Worm (Caenorhabditis elegans): Measurements from ENCODE around the gene R04F11.5.

Gene R04F11.5

DNA sequence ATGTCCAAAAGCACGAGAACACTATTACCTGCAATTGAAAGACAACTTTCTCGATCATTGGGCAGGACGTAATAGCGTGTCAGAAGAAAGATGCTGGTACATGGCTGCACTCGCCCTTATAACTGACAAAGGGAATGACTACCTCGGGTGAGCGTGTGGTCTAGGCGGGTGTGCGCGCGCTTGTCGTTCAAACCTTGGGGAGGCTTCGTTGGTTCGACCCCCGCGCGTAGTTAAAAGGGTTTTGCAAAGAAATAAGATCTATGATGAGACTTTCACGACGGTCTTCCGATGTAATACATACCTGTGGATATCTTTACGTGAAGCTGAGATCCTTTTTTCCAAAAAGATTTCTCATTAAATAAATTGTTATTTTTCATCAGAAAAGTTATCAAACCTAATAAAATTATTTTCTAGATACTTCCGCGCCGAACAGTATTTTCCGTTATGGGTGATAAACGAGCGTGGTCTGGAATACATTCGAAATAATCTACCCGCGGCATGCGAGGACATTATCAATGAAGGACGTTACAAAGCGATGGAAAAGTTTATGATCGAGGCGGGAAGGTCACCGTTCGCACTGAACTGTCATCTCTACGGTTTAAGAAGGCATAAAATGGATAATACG, 14.3 kb downstream of the R04F11.5 start:
- TF ChIP-seq tbx-37 (GFP tag; conservative IDR thresholded peaks at IDR 0.05) = peak; percentile 100
- TF ChIP-seq ceh-13 (GFP tag; optimal IDR thresholded peaks at IDR 0.05) = peak; percentile 100
- TF ChIP-seq ama-1 (optimal IDR thresholded peaks at IDR 0.05) = peak; percentile 87
- peak; percentile 100 for TF ChIP-seq hmg-4 (GFP tag; optimal IDR thresholded peaks at IDR 0.05)
- TF ChIP-seq B0310.2 (tag; optimal IDR thresholded peaks at IDR 0.05) = peak; percentile 100
- TF ChIP-seq sea-1 (GFP tag; conservative IDR thresholded peaks at IDR 0.05) = peak; percentile 100
- peak; percentile 100 for TF ChIP-seq aly-1 (tag; optimal IDR thresholded peaks at IDR 0.05)
- peak; percentile 100 for TF ChIP-seq flt-1 (GFP tag; IDR thresholded peaks at IDR 0.05)
- TF ChIP-seq tbx-11 (GFP tag; IDR thresholded peaks at IDR 0.05) = peak; percentile 100
- TF ChIP-seq hnd-1 (tag; optimal IDR thresholded peaks at IDR 0.05) = peak; percentile 98
- peak; percentile 99 for TF ChIP-seq ets-7 (tag; optimal IDR thresholded peaks at IDR 0.05)
- TF ChIP-seq hmbx-1 (tag; optimal IDR thresholded peaks at IDR 0.05) = peak; percentile 96
- TF ChIP-seq ceh-36 (tag; optimal IDR thresholded peaks at IDR 0.05) = peak; percentile 98
- TF ChIP-seq pes-1 (GFP tag; IDR thresholded peaks at IDR 0.05) = peak; percentile 99
- TF ChIP-seq tra-4 (tag; optimal IDR thresholded peaks at IDR 0.05) = peak; percentile 99
- peak; percentile 100 for TF ChIP-seq scrt-1 (GFP tag; IDR thresholded peaks at IDR 0.05)
- peak; percentile 100 for TF ChIP-seq F13C5.2 (tag; optimal IDR thresholded peaks at IDR 0.05)

DNA sequence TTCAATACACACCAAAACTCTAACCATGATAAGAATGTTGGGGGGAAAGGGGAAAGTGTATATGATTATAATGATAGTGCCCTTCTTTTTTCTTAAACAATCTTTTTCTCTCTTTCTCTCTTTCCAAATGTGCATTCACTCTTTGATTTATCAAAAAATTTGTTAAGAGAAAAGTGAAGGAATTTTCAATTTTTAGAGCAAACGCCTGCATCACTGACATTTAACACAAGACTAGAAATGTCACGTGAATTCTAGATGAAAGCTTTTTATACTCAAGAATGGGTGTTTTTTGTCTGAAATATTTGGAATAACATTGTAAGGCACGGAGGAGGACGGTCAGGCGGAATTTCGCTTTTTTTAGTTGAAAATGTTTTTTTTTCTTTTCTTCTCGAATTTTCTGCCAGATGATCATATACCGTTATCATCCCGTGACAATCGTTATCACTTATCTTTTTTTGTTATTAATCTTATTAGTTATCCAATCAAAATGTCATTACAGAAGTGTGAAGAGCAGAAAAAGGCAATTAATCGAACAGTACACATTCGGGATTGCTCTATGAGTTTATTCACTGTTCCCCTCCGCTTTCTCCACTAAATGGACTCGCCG, 15.7 kb downstream of the R04F11.5 start, which contains the start of the genes frm-7 and F55C5.17:
Gene frm-7, plus strand, starts transcription at position 500 of the 607 bp plus-strand sequence.
Gene F55C5.17, plus strand, starts transcription at position 557 of the 607 bp plus-strand sequence.
- TF ChIP-seq flt-1 (GFP tag; IDR thresholded peaks at IDR 0.05) = no peak

DNA sequence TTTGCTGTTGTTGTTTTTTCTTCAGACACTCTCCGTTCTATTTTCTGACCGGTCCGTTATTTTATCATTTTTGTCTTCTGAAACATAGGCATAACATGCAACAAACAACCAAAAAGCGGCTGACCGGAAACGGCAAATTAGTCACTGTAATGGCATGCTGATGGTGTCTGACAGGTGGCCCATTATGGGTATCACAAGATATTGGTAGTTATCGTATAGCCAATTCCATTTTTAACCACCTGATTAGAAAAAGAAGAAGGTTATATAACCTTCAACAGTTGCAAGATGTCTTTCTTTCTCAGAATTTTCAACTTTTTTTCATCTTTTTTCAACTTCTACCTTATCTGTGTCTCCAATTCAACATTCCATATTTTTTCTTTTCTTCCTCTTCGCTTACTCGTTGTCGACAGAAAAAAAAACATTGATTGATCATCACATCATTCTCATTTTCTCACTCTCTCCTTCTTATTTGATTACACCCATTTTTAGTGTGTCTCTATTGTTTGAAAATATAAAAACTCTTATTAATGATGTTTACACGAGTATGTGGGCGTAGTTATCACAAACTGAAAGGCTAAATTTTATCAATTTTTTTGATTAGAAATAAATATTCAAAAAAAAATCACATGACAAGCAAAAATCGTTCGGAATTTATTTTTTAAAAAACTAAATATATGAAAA, 16.9 kb downstream of the R04F11.5 start:
- TF ChIP-seq tbx-11 (GFP tag; IDR thresholded peaks at IDR 0.05) (no peak), tra-4 (tag; optimal IDR thresholded peaks at IDR 0.05) (no peak), hnd-1 (tag; optimal IDR thresholded peaks at IDR 0.05) (no peak), aly-1 (tag; optimal IDR thresholded peaks at IDR 0.05) (no peak), sea-1 (GFP tag; conservative IDR thresholded peaks at IDR 0.05) (no peak), hmbx-1 (tag; optimal IDR thresholded peaks at IDR 0.05) (no peak), F13C5.2 (tag; optimal IDR thresholded peaks at IDR 0.05) (no peak), ets-7 (tag; optimal IDR thresholded peaks at IDR 0.05) (no peak), flt-1 (GFP tag; IDR thresholded peaks at IDR 0.05) (no peak), hmg-4 (GFP tag; optimal IDR thresholded peaks at IDR 0.05) (no peak), B0310.2 (tag; optimal IDR thresholded peaks at IDR 0.05) (no peak), tbx-37 (GFP tag; conservative IDR thresholded peaks at IDR 0.05) (no peak)

DNA sequence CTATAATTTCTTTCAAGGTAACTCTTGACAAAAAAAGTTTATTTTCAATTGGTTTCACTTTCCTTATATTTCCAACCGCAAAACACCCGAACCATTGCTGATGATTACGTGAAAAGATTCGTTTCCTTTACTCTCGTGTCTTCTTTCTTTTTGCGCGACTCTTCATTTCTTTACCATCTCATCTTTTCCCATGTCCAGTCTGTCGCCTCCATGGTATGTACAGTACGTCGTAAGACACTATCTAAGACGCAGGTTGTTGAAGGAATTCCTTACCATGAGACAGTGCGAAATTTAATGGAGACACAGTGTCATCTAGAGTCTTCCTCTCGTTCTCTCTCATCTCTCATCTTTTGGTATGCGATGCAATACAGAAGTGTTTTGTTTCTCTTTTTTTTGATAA, 17.7 kb downstream of the R04F11.5 start:
- TF ChIP-seq aly-1 (tag; optimal IDR thresholded peaks at IDR 0.05) (no peak), ets-7 (tag; optimal IDR thresholded peaks at IDR 0.05) (no peak), tbx-11 (GFP tag; IDR thresholded peaks at IDR 0.05) (no peak)

DNA sequence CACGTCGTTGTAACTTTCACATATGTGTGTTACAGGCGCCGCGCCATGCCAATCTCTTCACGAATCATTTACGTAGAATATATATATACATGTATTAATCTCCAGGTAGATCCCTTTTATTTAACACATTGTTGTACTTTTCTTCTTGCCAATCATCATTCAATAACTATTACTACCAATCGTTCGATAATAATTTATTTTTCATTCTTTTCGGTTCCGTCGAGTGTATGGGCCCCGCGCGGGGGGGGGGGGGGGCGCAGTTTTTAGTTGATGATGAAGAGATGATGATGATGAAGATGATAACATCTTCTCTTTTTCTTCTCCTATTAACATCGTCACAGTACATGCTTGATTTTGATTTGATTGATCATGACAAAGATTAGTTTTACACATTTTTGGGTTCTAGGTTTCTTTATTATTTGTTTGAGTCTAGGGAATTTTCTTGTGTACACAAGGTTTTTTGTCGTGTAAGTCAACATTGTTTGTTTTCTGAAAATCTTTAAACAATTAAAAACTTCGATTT, 18.5 kb downstream of the R04F11.5 start:
- TF ChIP-seq hmbx-1 (tag; optimal IDR thresholded peaks at IDR 0.05) = no peak
- no peak for TF ChIP-seq tra-4 (tag; optimal IDR thresholded peaks at IDR 0.05)
- no peak for TF ChIP-seq aly-1 (tag; optimal IDR thresholded peaks at IDR 0.05)
- TF ChIP-seq F13C5.2 (tag; optimal IDR thresholded peaks at IDR 0.05) = no peak
- TF ChIP-seq flt-1 (GFP tag; IDR thresholded peaks at IDR 0.05) = no peak
- no peak for TF ChIP-seq tbx-37 (GFP tag; conservative IDR thresholded peaks at IDR 0.05)
- TF ChIP-seq hmg-4 (GFP tag; optimal IDR thresholded peaks at IDR 0.05) = no peak
- no peak for TF ChIP-seq hnd-1 (tag; optimal IDR thresholded peaks at IDR 0.05)
- no peak for TF ChIP-seq pes-1 (GFP tag; IDR thresholded peaks at IDR 0.05)
- TF ChIP-seq ets-7 (tag; optimal IDR thresholded peaks at IDR 0.05) = no peak
- no peak for TF ChIP-seq tbx-11 (GFP tag; IDR thresholded peaks at IDR 0.05)

DNA sequence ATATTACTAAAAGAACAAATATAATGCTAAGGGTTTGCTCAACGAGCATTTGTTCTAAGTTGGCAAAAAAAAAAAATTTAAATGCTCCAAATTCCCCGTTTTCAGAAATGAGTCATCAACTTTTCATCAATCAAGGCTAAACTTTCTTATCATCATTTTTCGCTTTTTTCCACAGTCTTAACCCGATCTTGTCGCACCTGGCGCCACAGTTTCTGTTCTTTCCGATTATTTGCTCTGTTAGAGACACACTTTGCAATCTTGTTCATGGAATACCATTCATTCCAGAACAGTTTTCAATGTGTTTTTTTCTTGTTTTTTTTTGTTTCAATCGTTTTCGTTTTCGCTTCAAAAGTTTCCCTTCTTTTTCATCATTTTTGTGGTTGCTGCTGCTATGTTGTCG, 19.6 kb downstream of the R04F11.5 start:
- TF ChIP-seq F13C5.2 (tag; optimal IDR thresholded peaks at IDR 0.05) (no peak), aly-1 (tag; optimal IDR thresholded peaks at IDR 0.05) (no peak), hmg-4 (GFP tag; optimal IDR thresholded peaks at IDR 0.05) (no peak), tbx-11 (GFP tag; IDR thresholded peaks at IDR 0.05) (no peak), flt-1 (GFP tag; IDR thresholded peaks at IDR 0.05) (no peak), hmbx-1 (tag; optimal IDR thresholded peaks at IDR 0.05) (no peak), hnd-1 (tag; optimal IDR thresholded peaks at IDR 0.05) (no peak), B0310.2 (tag; optimal IDR thresholded peaks at IDR 0.05) (no peak), sea-1 (GFP tag; conservative IDR thresholded peaks at IDR 0.05) (no peak), pes-1 (GFP tag; IDR thresholded peaks at IDR 0.05) (no peak), ets-7 (tag; optimal IDR thresholded peaks at IDR 0.05) (no peak), ama-1 (optimal IDR thresholded peaks at IDR 0.05) (no peak), tbx-37 (GFP tag; conservative IDR thresholded peaks at IDR 0.05) (no peak), tra-4 (tag; optimal IDR thresholded peaks at IDR 0.05) (no peak), ceh-13 (GFP tag; optimal IDR thresholded peaks at IDR 0.05) (no peak), scrt-1 (GFP tag; IDR thresholded peaks at IDR 0.05) (no peak), ceh-36 (tag; optimal IDR thresholded peaks at IDR 0.05) (no peak)

DNA sequence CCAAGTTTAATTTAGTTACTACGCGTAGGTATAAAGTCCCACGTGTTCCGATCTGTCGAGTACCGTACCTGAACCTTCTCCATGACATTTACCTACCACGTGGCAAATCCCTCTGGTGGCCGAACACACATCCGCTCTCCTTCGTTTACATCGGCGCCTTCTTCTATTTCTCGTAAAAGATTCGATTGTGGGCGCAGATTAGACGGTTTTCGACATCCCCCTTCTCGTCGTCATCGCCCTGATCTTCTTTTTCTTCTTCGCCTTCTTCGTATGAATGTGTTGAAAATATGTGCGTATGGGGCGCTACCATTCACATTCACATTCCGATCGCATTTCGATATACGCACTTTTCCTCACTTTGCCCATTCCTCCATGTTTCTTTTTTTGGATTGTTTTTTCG, 21.0 kb downstream of the R04F11.5 start:
- TF ChIP-seq hnd-1 (tag; optimal IDR thresholded peaks at IDR 0.05) (no peak), tbx-11 (GFP tag; IDR thresholded peaks at IDR 0.05) (no peak), flt-1 (GFP tag; IDR thresholded peaks at IDR 0.05) (no peak), ama-1 (optimal IDR thresholded peaks at IDR 0.05) (no peak), ets-7 (tag; optimal IDR thresholded peaks at IDR 0.05) (no peak), tra-4 (tag; optimal IDR thresholded peaks at IDR 0.05) (no peak), scrt-1 (GFP tag; IDR thresholded peaks at IDR 0.05) (no peak), hmg-4 (GFP tag; optimal IDR thresholded peaks at IDR 0.05) (no peak), pes-1 (GFP tag; IDR thresholded peaks at IDR 0.05) (no peak), F13C5.2 (tag; optimal IDR thresholded peaks at IDR 0.05) (no peak), ceh-13 (GFP tag; optimal IDR thresholded peaks at IDR 0.05) (no peak)
